Worm (Caenorhabditis elegans): Measurements from ENCODE around the gene clec-143.

The clec-143 gene

ce11 chrII:10447348-10448316, 22.5 kb downstream of the clec-143 start, which contains the start of gene ZK673.2 (continued):
- TF ChIP-seq spr-1 (tag; optimal IDR thresholded peaks at IDR 0.05) (no peak), vab-7 (GFP tag; IDR thresholded peaks at IDR 0.05) (no peak), dpl-1 (GFP tag; optimal IDR thresholded peaks at IDR 0.05) (no peak), nhr-237 (tag; optimal IDR thresholded peaks at IDR 0.05) (no peak), unc-130 (GFP tag; optimal IDR thresholded peaks at IDR 0.05) (no peak), ceh-62 (tag; optimal IDR thresholded peaks at IDR 0.05) (no peak), tag-97 (GFP tag; IDR thresholded peaks at IDR 0.05) (no peak), aha-1 (tag) (peak; percentile 29), R02D3.7 (tag; optimal IDR thresholded peaks at IDR 0.05) (no peak), ctbp-1 (GFP tag; IDR thresholded peaks at IDR 0.05) (no peak), nhr-6 (tag; optimal IDR thresholded peaks at IDR 0.05) (no peak), zfp-3 (GFP tag; conservative IDR thresholded peaks at IDR 0.05) (no peak), arid-1 (GFP tag; conservative IDR thresholded peaks at IDR 0.05) (no peak), hmg-1.1 (GFP tag; IDR thresholded peaks at IDR 0.05) (no peak), jun-1 (tag; optimal IDR thresholded peaks at IDR 0.05) (peak; percentile 10), nhr-102 (tag; optimal IDR thresholded peaks at IDR 0.05) (no peak), ceh-28 (tag; optimal IDR thresholded peaks at IDR 0.05) (no peak), F44E2.7 (GFP tag; IDR thresholded peaks at IDR 0.05) (no peak), nhr-42 (GFP tag; IDR thresholded peaks at IDR 0.05) (no peak), madf-9 (GFP tag; conservative IDR thresholded peaks at IDR 0.05) (no peak), dmd-6 (GFP tag; IDR thresholded peaks at IDR 0.05) (peak; percentile 94), dve-1 (tag; optimal IDR thresholded peaks at IDR 0.05; ENCODE audit: insufficient read depth) (peak; percentile 42), snpc-1.2 (GFP tag; IDR thresholded peaks at IDR 0.05) (no peak), F10B5.3 (tag; optimal IDR thresholded peaks at IDR 0.05) (no peak), hlh-30 (tag; optimal IDR thresholded peaks at IDR 0.05; ENCODE audit: insufficient read depth) (peak; percentile 83), dmd-9 (GFP tag; IDR thresholded peaks at IDR 0.05) (no peak), tra-1 (GFP tag; IDR thresholded peaks at IDR 0.05) (peak; percentile 67), Y48G9A.11 (GFP tag; IDR thresholded peaks at IDR 0.05) (no peak), cey-2 (tag; optimal IDR thresholded peaks at IDR 0.05; ENCODE audit: borderline replicate concordance, insufficient read depth) (peak; percentile 49), ceh-20 (GFP tag; IDR thresholded peaks at IDR 0.05) (peak; percentile 27; the same call in 1 of the 2 replicates), ceh-82 (tag; optimal IDR thresholded peaks at IDR 0.05) (no peak), nhr-111 (GFP tag; optimal IDR thresholded peaks at IDR 0.05) (no peak), madf-5 (GFP tag; IDR thresholded peaks at IDR 0.05) (no peak), nhr-48 (tag; optimal IDR thresholded peaks at IDR 0.05) (peak; percentile 86), Y5F2A.4 (GFP tag; optimal IDR thresholded peaks at IDR 0.05) (no peak), lin-15B (tag; optimal IDR thresholded peaks at IDR 0.05) (no peak), lin-1 (GFP tag; IDR thresholded peaks at IDR 0.05) (peak; percentile 43; the same call in 1 of the 2 replicates), lir-3 (tag; optimal IDR thresholded peaks at IDR 0.05) (no peak), rbr-2 (tag; optimal IDR thresholded peaks at IDR 0.05) (no peak), nhr-25 (tag; optimal IDR thresholded peaks at IDR 0.05; ENCODE audit: borderline replicate concordance, insufficient read depth) (no peak), mdt-29 (GFP tag; IDR thresholded peaks at IDR 0.05) (peak; percentile 26; the same call in 1 of the 2 replicates), zag-1 (tag; optimal IDR thresholded peaks at IDR 0.05) (no peak), ama-1 (optimal IDR thresholded peaks at IDR 0.05) (peak; percentile 31), egl-43 (GFP tag; IDR thresholded peaks at IDR 0.05) (peak; percentile 32; the same call in 1 of the 2 replicates), zip-11 (GFP tag; IDR thresholded peaks at IDR 0.05) (no peak), sdz-12 (GFP tag; optimal IDR thresholded peaks at IDR 0.05) (no peak), D1046.2 (GFP tag; IDR thresholded peaks at IDR 0.05) (no peak), skn-1 (tag; optimal IDR thresholded peaks at IDR 0.05) (no peak)
